Fruit fly (Drosophila melanogaster) whole organism, prepupa: ENCODE data around the gene Teh4.
A peak's percentile ranks its signal among the peaks of the same experiment; 100 is the strongest.

Experiments used
- Blimp-1 ChIP-seq: fragments of 200-800 bp; sonication (Bioruptor generic); optimal IDR thresholded peaks from 3 replicates; lab custom pipeline; 2017; ENCODE audit warnings: missing biosample characterization, missing genetic modification characterization, mild to moderate bottlenecking, moderate library complexity, missing genetic modification reagents
- CG10631 ChIP-seq: fragments of 200-800 bp; sonication (Bioruptor generic); optimal IDR thresholded peaks from 2 replicates; lab custom pipeline; 2016; ENCODE audit warnings: missing biosample characterization, missing genetic modification characterization
- CG10669 ChIP-seq: fragments of 200-800 bp; sonication (Bioruptor generic); optimal IDR thresholded peaks from 3 replicates; lab custom pipeline; 2018; ENCODE audit warnings: missing biosample characterization, mild to moderate bottlenecking, missing genetic modification characterization, moderate library complexity
- CG11902 ChIP-seq: fragments of 200-800 bp; sonication (Bioruptor generic); optimal IDR thresholded peaks from 3 replicates; lab custom pipeline; 2016; ENCODE audit warnings: missing biosample characterization, missing genetic modification characterization
- CG15336 ChIP-seq: fragments of 200-800 bp; sonication (Bioruptor generic); IDR thresholded peaks from 2 replicates; pipeline ENCODE4 v1.3.6; 2022; ENCODE audit warnings: missing biosample characterization, missing genetic modification characterization
- CG1621 ChIP-seq: fragments of 200-800 bp; sonication (Bioruptor generic); optimal IDR thresholded peaks from 3 replicates; lab custom pipeline; 2018; ENCODE audit warnings: missing biosample characterization, mild to moderate bottlenecking, missing genetic modification characterization
- CG16779 ChIP-seq: fragments of 200-800 bp; sonication (Bioruptor generic); optimal IDR thresholded peaks from 3 replicates; lab custom pipeline; 2017; ENCODE audit warnings: missing biosample characterization, mild to moderate bottlenecking, missing genetic modification characterization
- CG3032 ChIP-seq: fragments of 200-800 bp; optimal IDR thresholded peaks from 2 replicates; lab custom pipeline; 2019; ENCODE audit warnings: missing biosample characterization, mild to moderate bottlenecking, missing genetic modification characterization, moderate library complexity
- CG31627 ChIP-seq: fragments of 200-800 bp; sonication (Bioruptor generic); optimal IDR thresholded peaks from 3 replicates; lab custom pipeline; 2016; ENCODE audit warnings: missing biosample characterization, missing genetic modification characterization
- CG32006 ChIP-seq: fragments of 200-800 bp; sonication (Bioruptor generic); optimal IDR thresholded peaks from 3 replicates; lab custom pipeline; 2017; ENCODE audit warnings: missing biosample characterization, mild to moderate bottlenecking, missing genetic modification characterization
- CG34406 ChIP-seq: fragments of 200-800 bp; sonication (Bioruptor generic); optimal IDR thresholded peaks from 3 replicates; lab custom pipeline; 2016; ENCODE audit warnings: missing biosample characterization, missing genetic modification characterization
- CG4318 ChIP-seq: fragments of 200-800 bp; sonication (Bioruptor generic); optimal IDR thresholded peaks from 3 replicates; lab custom pipeline; 2017; ENCODE audit warnings: missing biosample characterization, mild to moderate bottlenecking, missing genetic modification characterization
- CG6163 ChIP-seq: fragments of 200-800 bp; sonication (Bioruptor generic); IDR thresholded peaks from 3 replicates; pipeline ENCODE4 v1.3.6; 2022; ENCODE audit warnings: missing biosample characterization, missing genetic modification characterization
- CG6276 ChIP-seq: fragments of 200-800 bp; sonication (Bioruptor generic); optimal IDR thresholded peaks from 2 replicates; lab custom pipeline; 2017; ENCODE audit warnings: missing biosample characterization, mild to moderate bottlenecking, missing genetic modification characterization
- CG6808 ChIP-seq: fragments of 200-800 bp; sonication (Bioruptor generic); optimal IDR thresholded peaks from 3 replicates; lab custom pipeline; 2017; ENCODE audit warnings: missing biosample characterization, missing genetic modification characterization, mild to moderate bottlenecking, moderate library complexity, missing genetic modification reagents
- CG6854 ChIP-seq: fragments of 200-800 bp; sonication (Bioruptor generic); optimal IDR thresholded peaks from 2 replicates; lab custom pipeline; 2017; ENCODE audit warnings: missing biosample characterization, mild to moderate bottlenecking, missing genetic modification characterization
- CG7368 ChIP-seq: fragments of 200-800 bp; sonication (Bioruptor generic); optimal IDR thresholded peaks from 3 replicates; lab custom pipeline; 2016; ENCODE audit warnings: missing biosample characterization, missing genetic modification characterization
- CG8119 ChIP-seq: fragments of 200-800 bp; sonication (Bioruptor generic); IDR thresholded peaks from 3 replicates; pipeline ENCODE4 v1.3.6; 2022; ENCODE audit warnings: missing biosample characterization, missing genetic modification characterization
- CG8319 ChIP-seq: fragments of 200-800 bp; sonication (Bioruptor generic); optimal IDR thresholded peaks from 3 replicates; lab custom pipeline; 2016; ENCODE audit warnings: missing biosample characterization, missing genetic modification characterization
- CG8632 ChIP-seq: fragments of 200-800 bp; sonication (Bioruptor generic); optimal IDR thresholded peaks from 3 replicates; lab custom pipeline; 2016; ENCODE audit warnings: missing biosample characterization, missing genetic modification characterization
- CG9139 ChIP-seq: fragments of 200-800 bp; sonication (Bioruptor generic); optimal IDR thresholded peaks from 3 replicates; lab custom pipeline; 2017; ENCODE audit warnings: missing biosample characterization, mild to moderate bottlenecking, missing genetic modification characterization
- Eip75B ChIP-seq: fragments of 200-800 bp; sonication (Bioruptor generic); optimal IDR thresholded peaks from 3 replicates; lab custom pipeline; 2016; ENCODE audit warnings: missing biosample characterization, missing genetic modification characterization
- Eip78C ChIP-seq: fragments of 200-800 bp; sonication (Bioruptor generic); peaks from one replicate; lab custom pipeline; 2016; ENCODE audit warnings: missing biosample characterization, missing genetic modification characterization
- Eip93F ChIP-seq: fragments of 200-800 bp; sonication (Bioruptor generic); optimal IDR thresholded peaks from 2 replicates; lab custom pipeline; 2016; ENCODE audit warnings: missing biosample characterization, mild to moderate bottlenecking, missing genetic modification characterization
- Ets21C ChIP-seq: fragments of 200-800 bp; sonication (Bioruptor generic); optimal IDR thresholded peaks from 3 replicates; lab custom pipeline; 2016; ENCODE audit warnings: missing biosample characterization, missing genetic modification characterization
- Gug ChIP-seq: fragments of 200-800 bp; sonication (Bioruptor generic); IDR thresholded peaks from 2 replicates; pipeline ENCODE4 v1.3.6; 2022; ENCODE audit warnings: missing biosample characterization, missing genetic modification characterization
- Hr39 ChIP-seq: fragments of 200-800 bp; sonication (Bioruptor generic); optimal IDR thresholded peaks from 2 replicates; lab custom pipeline; 2016; ENCODE audit warnings: missing biosample characterization, missing genetic modification characterization
- Hr4 ChIP-seq: fragments of 200-800 bp; sonication (Bioruptor generic); optimal IDR thresholded peaks from 3 replicates; lab custom pipeline; 2016; ENCODE audit warnings: missing biosample characterization, missing genetic modification characterization
- Met ChIP-seq: fragments of 200-800 bp; sonication (Bioruptor generic); optimal IDR thresholded peaks from 3 replicates; lab custom pipeline; 2016; ENCODE audit warnings: missing biosample characterization, missing genetic modification characterization
- Sox102F ChIP-seq: fragments of 200-800 bp; sonication (Bioruptor generic); optimal IDR thresholded peaks from 2 replicates; lab custom pipeline; 2016; ENCODE audit warnings: missing biosample characterization, mild to moderate bottlenecking, missing genetic modification characterization
- achi ChIP-seq: fragments of 200-800 bp; sonication (Bioruptor generic); optimal IDR thresholded peaks from 3 replicates; lab custom pipeline; 2016; ENCODE audit warnings: missing biosample characterization, missing genetic modification characterization
- acj6 ChIP-seq: fragments of 200-800 bp; sonication (Bioruptor generic); optimal IDR thresholded peaks from 3 replicates; lab custom pipeline; 2016; ENCODE audit warnings: missing biosample characterization, missing genetic modification characterization
- cyc ChIP-seq: fragments of 200-800 bp; sonication (Bioruptor generic); optimal IDR thresholded peaks from 3 replicates; lab custom pipeline; 2016; ENCODE audit warnings: missing biosample characterization, missing genetic modification characterization
- eg ChIP-seq: fragments of 200-800 bp; sonication (Bioruptor generic); IDR thresholded peaks from 3 replicates; pipeline ENCODE4 v1.3.6; 2022; ENCODE audit warnings: missing biosample characterization, missing genetic modification characterization
- fd85E ChIP-seq: fragments of 200-800 bp; sonication (Bioruptor generic); optimal IDR thresholded peaks from 3 replicates; lab custom pipeline; 2016; ENCODE audit warnings: missing biosample characterization, missing genetic modification characterization
- fkh ChIP-seq: fragments of 200-800 bp; sonication (Bioruptor generic); optimal IDR thresholded peaks from 3 replicates; lab custom pipeline; 2017; ENCODE audit warnings: missing biosample characterization, mild to moderate bottlenecking, missing genetic modification characterization, moderate library complexity
- net ChIP-seq: fragments of 200-800 bp; sonication (Bioruptor generic); optimal IDR thresholded peaks from 3 replicates; lab custom pipeline; 2016; ENCODE audit warnings: missing biosample characterization, missing genetic modification characterization
- ss ChIP-seq, 2 experiments: fragments of 200-800 bp; sonication (Bioruptor generic); optimal IDR thresholded peaks; 2 replicates in 1 of 2; 3 replicates in 1 of 2; lab custom pipeline; 2017 to 2018; ENCODE audit warnings: mild to moderate bottlenecking in 2 of 2, missing biosample characterization in 2 of 2, missing genetic modification characterization in 2 of 2, moderate library complexity in 1 of 2
- svp ChIP-seq: fragments of 200-800 bp; sonication (Bioruptor generic); peaks from one replicate; lab custom pipeline; 2016; ENCODE audit warnings: missing biosample characterization, missing genetic modification characterization
- topi ChIP-seq: fragments of 200-800 bp; sonication (Bioruptor generic); optimal IDR thresholded peaks from 3 replicates; lab custom pipeline; 2016; ENCODE audit warnings: missing biosample characterization, missing genetic modification characterization
- vri ChIP-seq: fragments of 200-800 bp; sonication (Bioruptor generic); optimal IDR thresholded peaks from 3 replicates; lab custom pipeline; 2016; ENCODE audit warnings: missing biosample characterization, mild to moderate bottlenecking, missing genetic modification characterization

The Teh4 gene

DNA sequence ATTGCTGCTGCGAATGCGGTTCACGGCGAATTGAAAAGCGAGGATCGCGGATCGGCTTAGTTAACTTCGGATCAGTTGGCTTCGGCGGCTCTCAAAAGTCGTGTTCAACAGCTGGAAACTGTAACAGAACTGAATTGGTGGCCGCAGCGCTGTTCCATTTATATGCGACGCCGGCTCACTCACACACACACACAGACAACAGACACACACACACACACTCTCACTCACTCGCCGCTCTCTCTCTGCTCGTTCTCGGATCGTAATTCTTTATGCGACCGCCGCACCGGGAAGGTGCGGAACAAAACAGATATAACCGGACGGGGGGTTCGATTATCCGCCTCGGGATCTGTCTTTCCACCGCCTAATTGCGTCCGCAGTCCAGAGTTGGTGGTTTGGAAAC is 49.1 kb upstream of the Teh4 start, which contains the start of gene CG46460 (continued):
- peak in 1 of 2 experiments; percentile 7 for TF ChIP-seq ss (GFP tag; optimal IDR thresholded peaks at IDR 0.05; lab: Kevin White, UChicago)
- TF ChIP-seq CG34406 (GFP tag; lab: Kevin White, UChicago): no peak
- TF ChIP-seq CG7368 (GFP tag; lab: Kevin White, UChicago): no peak
- no peak for TF ChIP-seq net (GFP tag; lab: Kevin White, UChicago)
- no peak for TF ChIP-seq CG8119 (GFP tag; lab: Robert Waterston, UW)
- TF ChIP-seq CG3032 (tag; lab: Kevin White, UChicago): peak; percentile 4
- peak; percentile 11 for TF ChIP-seq topi
- no peak for TF ChIP-seq CG32006 (GFP tag; lab: Kevin White, UChicago)
- TF ChIP-seq CG31627: peak; percentile 39
- no peak for TF ChIP-seq CG8632 (GFP tag; lab: Kevin White, UChicago)
- TF ChIP-seq Eip78C (GFP tag; lab: Kevin White, UChicago): no peak
- no peak for TF ChIP-seq Hr4 (GFP tag; lab: Kevin White, UChicago)
- TF ChIP-seq Gug (GFP tag; lab: Robert Waterston, UW): 0 out of 2 replicates have a peak, but pooled peaks have one; percentile 9
- TF ChIP-seq CG6854 (GFP tag; lab: Kevin White, UChicago): no peak
- TF ChIP-seq achi (GFP tag; lab: Kevin White, UChicago): no peak
- no peak for TF ChIP-seq CG10631 (GFP tag; lab: Kevin White, UChicago)
- peak; percentile 25 for TF ChIP-seq cyc (GFP tag; lab: Kevin White, UChicago)
- peak; percentile 17 for TF ChIP-seq Blimp-1 (GFP tag; lab: Kevin White, UChicago)
- peak; percentile 5 for TF ChIP-seq acj6
- TF ChIP-seq fkh: no peak
- TF ChIP-seq Eip93F (GFP tag; lab: Kevin White, UChicago): no peak
- no peak for TF ChIP-seq CG15336 (GFP tag; lab: Robert Waterston, UW)
- TF ChIP-seq CG8319 (GFP tag; lab: Kevin White, UChicago): no peak
- peak; percentile 83 for TF ChIP-seq svp (GFP tag; lab: Kevin White, UChicago)
- no peak for TF ChIP-seq vri (GFP tag; lab: Kevin White, UChicago)

DNA sequence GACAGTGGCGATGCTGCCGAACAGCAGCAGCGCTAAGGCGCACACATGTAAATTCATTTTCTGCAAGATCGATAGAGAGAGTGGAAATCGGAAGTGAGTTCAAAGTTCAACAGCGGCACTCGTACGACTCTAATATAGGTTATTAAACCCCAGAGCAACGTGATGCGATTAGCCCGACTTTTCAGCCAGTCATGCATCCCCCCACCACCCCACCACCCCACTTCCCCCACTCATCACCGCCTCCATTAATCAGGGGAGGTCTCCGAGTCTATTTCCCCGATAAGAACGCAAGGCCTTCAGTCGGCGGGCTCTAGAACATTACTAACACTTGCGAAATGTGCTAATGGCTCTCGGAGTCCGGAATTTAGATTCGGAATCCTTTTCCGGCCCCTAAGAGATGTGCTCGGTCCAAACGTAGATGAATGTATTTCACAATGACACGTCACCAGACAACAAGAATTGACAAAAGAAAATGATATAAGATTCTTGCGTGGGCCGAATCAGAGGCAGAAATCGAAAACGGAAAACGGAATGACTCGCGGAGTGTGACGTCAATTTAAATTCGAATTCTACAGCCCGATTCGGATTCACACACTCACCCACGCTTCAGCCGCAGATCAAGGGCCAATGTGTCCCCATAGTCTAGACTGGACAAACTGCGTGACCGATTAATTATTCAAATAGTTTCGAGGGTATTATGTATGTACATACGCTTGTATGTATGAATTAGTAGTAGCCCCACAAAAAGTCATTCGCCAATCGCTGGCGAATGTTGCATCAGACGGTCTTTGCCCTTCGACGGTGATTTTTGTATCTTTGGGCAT is 47.8 kb upstream of the Teh4 start:
- TF ChIP-seq CG16779 (tag; lab: Kevin White, UChicago) (peak; percentile 15), Sox102F (GFP tag; lab: Kevin White, UChicago) (no peak), CG8119 (GFP tag; lab: Robert Waterston, UW) (no peak), CG6163 (GFP tag; lab: Robert Waterston, UW) (0 out of 3 replicates have a peak, but pooled peaks have one; percentile 12), fd85E (no peak), CG7368 (GFP tag; lab: Kevin White, UChicago) (no peak), eg (GFP tag; lab: Robert Waterston, UW) (0 out of 3 replicates have a peak, but pooled peaks have one; percentile 34), acj6 (no peak), CG6276 (GFP tag; lab: Kevin White, UChicago) (peak; percentile 49), cyc (GFP tag; lab: Kevin White, UChicago) (no peak), CG31627 (no peak), CG34406 (GFP tag; lab: Kevin White, UChicago) (no peak), CG10631 (GFP tag; lab: Kevin White, UChicago) (no peak), Eip75B (GFP tag; lab: Kevin White, UChicago) (no peak), CG8632 (GFP tag; lab: Kevin White, UChicago) (no peak), Gug (GFP tag; lab: Robert Waterston, UW) (no peak), CG1621 (tag; lab: Kevin White, UChicago) (no peak), ss (GFP tag; optimal IDR thresholded peaks at IDR 0.05; lab: Kevin White, UChicago) (peak; percentile 16 to 56), CG15336 (GFP tag; lab: Robert Waterston, UW) (peak; percentile 35; the same call in 1 of the 2 replicates), CG11902 (GFP tag; lab: Kevin White, UChicago) (no peak), Met (GFP tag; lab: Kevin White, UChicago) (no peak), Ets21C (GFP tag; lab: Kevin White, UChicago) (no peak), Hr39 (GFP tag; lab: Kevin White, UChicago) (no peak), CG9139 (GFP tag; lab: Kevin White, UChicago) (no peak), CG4318 (GFP tag; lab: Kevin White, UChicago) (no peak), CG32006 (GFP tag; lab: Kevin White, UChicago) (no peak), svp (GFP tag; lab: Kevin White, UChicago) (peak; percentile 84), CG10669 (peak; percentile 14), CG6808 (GFP tag; lab: Kevin White, UChicago) (peak; percentile 23)
